Fruit fly (Drosophila melanogaster) Kc167 (cell line): Measurements from ENCODE around the gene Ilp4.

ENCODE experiments used
- insv ChIP-seq: fragments of >200 bp; optimal IDR thresholded peaks from 3 replicates; lab custom pipeline; 2018; ENCODE audit warnings: missing external identifiers
- psq ChIP-seq: fragments of >200 bp; optimal IDR thresholded peaks from 2 replicates; lab custom pipeline; 2017; ENCODE audit warnings: missing external identifiers

- TF ChIP-seq insv (lab: Kevin White, UChicago): no peak
- no peak for TF ChIP-seq psq (lab: Kevin White, UChicago)
These were observed at the start of gene Ilp4 for dm6 chr3L:9804125-9804524.
